Fruit fly (Drosophila melanogaster): ENCODE results near the gene CG16704.

CG16704 gene

dm6 chr2L:3711665-3712064 lies 19.3 kb upstream of the CG16704 start, which contains the start of gene cutlet (continued):
- TF ChIP-seq Ets97D (GFP tag; optimal IDR thresholded peaks at IDR 0.05) (peak; percentile 7), Lhr (GFP tag; optimal IDR thresholded peaks at IDR 0.05) (peak; percentile 5), E2f2 (GFP tag; IDR thresholded peaks at IDR 0.05) (peak; percentile 91), z (GFP tag; IDR thresholded peaks at IDR 0.05) (no peak), CG4360 (GFP tag; IDR thresholded peaks at IDR 0.05) (no peak), CoRest (tag; optimal IDR thresholded peaks at IDR 0.05) (peak; percentile 31)

- peak; percentile 34 for TF ChIP-seq Deaf1 (tag; optimal IDR thresholded peaks at IDR 0.05)
- 0 out of 3 replicates have a peak, but pooled peaks have one; percentile 8 for TF ChIP-seq vnd (GFP tag; IDR thresholded peaks at IDR 0.05; ENCODE audit: partially characterized antibody)
- TF ChIP-seq CG14050 (GFP tag; IDR thresholded peaks at IDR 0.05): no peak
- TF ChIP-seq Sry-δ (GFP tag; optimal IDR thresholded peaks at IDR 0.05): no peak
Observed at dm6 chr2L:3706963-3707362, 14.6 kb upstream of the CG16704 start, which contains the start of gene CG31777. Gene CG31777 (minus strand): TSS chr2L:3707063.

dm6 chr2L:3705438-3705921 lies 13.1 kb upstream of the CG16704 start, which contains the start of gene CG31778:
Gene CG31778 (minus strand): TSS chr2L:3705488.
- TF ChIP-seq rib (GFP tag; IDR thresholded peaks at IDR 0.05) (no peak), CoRest (tag; optimal IDR thresholded peaks at IDR 0.05) (no peak), peb (GFP tag; IDR thresholded peaks at IDR 0.05) (no peak), ap (GFP tag; IDR thresholded peaks at IDR 0.05) (no peak), CG15601 (tag; optimal IDR thresholded peaks at IDR 0.05) (no peak), lbe (GFP tag; optimal IDR thresholded peaks at IDR 0.05) (peak; percentile 84), Med (GFP tag) (peak; percentile 72), TFAM (GFP tag; optimal IDR thresholded peaks at IDR 0.05) (no peak), CG10543 (GFP tag; optimal IDR thresholded peaks at IDR 0.05) (peak; percentile 0), al (GFP tag; IDR thresholded peaks at IDR 0.05) (no peak), MESR4 (GFP tag; optimal IDR thresholded peaks at IDR 0.05) (no peak), Side (GFP tag; optimal IDR thresholded peaks at IDR 0.05) (no peak), cwo (GFP tag; optimal IDR thresholded peaks at IDR 0.05) (peak; percentile 25), tll (GFP tag; optimal IDR thresholded peaks at IDR 0.05) (no peak), Dad (GFP tag; optimal IDR thresholded peaks at IDR 0.05) (no peak), Atf3 (GFP tag; optimal IDR thresholded peaks at IDR 0.05) (no peak), Sox100B (GFP tag; optimal IDR thresholded peaks at IDR 0.05) (no peak), GATAe (GFP tag; conservative IDR thresholded peaks at IDR 0.05) (no peak), Eip74EF (GFP tag; optimal IDR thresholded peaks at IDR 0.05) (no peak), CG15514 (GFP tag; optimal IDR thresholded peaks at IDR 0.05) (peak; percentile 5), fd96Cb (tag; optimal IDR thresholded peaks at IDR 0.05) (no peak), Rfx (GFP tag; IDR thresholded peaks at IDR 0.05) (peak; percentile 62), Meics (GFP tag; optimal IDR thresholded peaks at IDR 0.05) (peak; percentile 12), Atf-2 (GFP tag; optimal IDR thresholded peaks at IDR 0.05) (no peak), CG4328 (GFP tag; optimal IDR thresholded peaks at IDR 0.05) (no peak), PHDP (tag; optimal IDR thresholded peaks at IDR 0.05) (peak; percentile 25), CG12071 (GFP tag; optimal IDR thresholded peaks at IDR 0.05) (no peak), CG12769 (tag; optimal IDR thresholded peaks at IDR 0.05) (peak; percentile 35), CG12391 (tag; optimal IDR thresholded peaks at IDR 0.05) (no peak), disco-r (GFP tag; optimal IDR thresholded peaks at IDR 0.05) (no peak), Drgx (GFP tag; IDR thresholded peaks at IDR 0.05) (peak; percentile 71), pros (GFP tag; optimal IDR thresholded peaks at IDR 0.05) (no peak), lilli (GFP tag; optimal IDR thresholded peaks at IDR 0.05) (peak; percentile 10), grn (GFP tag; optimal IDR thresholded peaks at IDR 0.05) (no peak), dmrt11E (tag; optimal IDR thresholded peaks at IDR 0.05) (no peak), BEAF-32 (GFP tag; optimal IDR thresholded peaks at IDR 0.05) (no peak), tx (GFP tag; optimal IDR thresholded peaks at IDR 0.05) (no peak), vvl (GFP tag; IDR thresholded peaks at IDR 0.05) (no peak)

Data from whole organism, embryonic.